Fruit fly (Drosophila melanogaster): ENCODE measurements around the gene gzl.

- TF ChIP-seq usp (GFP tag; optimal IDR thresholded peaks at IDR 0.05) (no peak), psq (optimal IDR thresholded peaks at IDR 0.05) (no peak), CG8478 (optimal IDR thresholded peaks at IDR 0.05) (no peak), Dll (optimal IDR thresholded peaks at IDR 0.05) (no peak), pan (optimal IDR thresholded peaks at IDR 0.05) (no peak)
These were observed 33.5 kb downstream of the gzl start for dm6 chr3R:6416242-6416641.
